Fruit fly (Drosophila melanogaster) whole organism, embryonic: ENCODE results near the gene CSN6.

Experiments used
- Asciz ChIP-seq: fragments of 200-800 bp; sonication (Bioruptor generic); optimal IDR thresholded peaks from 2 replicates; lab custom pipeline; 2017; ENCODE audit warnings: missing biosample characterization, mild to moderate bottlenecking, missing genetic modification characterization, missing genetic modification reagents
- Atf6 ChIP-seq: fragments of 200-800 bp; sonication (Bioruptor generic); IDR thresholded peaks from 2 replicates; pipeline ENCODE4 v1.3.6; 2022; ENCODE audit warnings: missing biosample characterization, missing genetic modification characterization
- B-H2 ChIP-seq: fragments of 200-800 bp; sonication (Bioruptor generic); optimal IDR thresholded peaks from 2 replicates; lab custom pipeline; 2018; ENCODE audit warnings: missing biosample characterization, mild to moderate bottlenecking, missing genetic modification characterization
- CG10147 ChIP-seq: fragments of 200-800 bp; sonication (Bioruptor generic); optimal IDR thresholded peaks from 2 replicates; lab custom pipeline; 2019; ENCODE audit warnings: missing biosample characterization, mild to moderate bottlenecking, missing genetic modification characterization, moderate library complexity
- CG10209 ChIP-seq: fragments of 200-800 bp; sonication (Bioruptor generic); optimal IDR thresholded peaks from 3 replicates; lab custom pipeline; 2017; ENCODE audit warnings: missing biosample characterization, mild to moderate bottlenecking, missing genetic modification characterization, missing genetic modification reagents
- CG10321 ChIP-seq: fragments of 200-800 bp; sonication (Bioruptor generic); IDR thresholded peaks from 2 replicates; pipeline ENCODE4 v1.3.6; 2022; ENCODE audit warnings: missing biosample characterization, missing genetic modification characterization
- CG12391 ChIP-seq: fragments of 200-800 bp; sonication (Bioruptor generic); optimal IDR thresholded peaks from 3 replicates; lab custom pipeline; 2018; ENCODE audit warnings: missing biosample characterization, mild to moderate bottlenecking, missing genetic modification characterization, moderate library complexity
- CG12659 ChIP-seq: fragments of 200-800 bp; sonication (Bioruptor generic); optimal IDR thresholded peaks from 3 replicates; lab custom pipeline; 2017; ENCODE audit warnings: mild to moderate bottlenecking, missing biosample characterization, missing genetic modification reagents, missing genetic modification characterization
- CG13123 ChIP-seq: fragments of 200-800 bp; sonication (Bioruptor generic); optimal IDR thresholded peaks from 2 replicates; lab custom pipeline; 2016; ENCODE audit warnings: missing biosample characterization, missing genetic modification characterization
- CG13296 ChIP-seq: fragments of 200-800 bp; sonication (Bioruptor generic); optimal IDR thresholded peaks from 3 replicates; lab custom pipeline; 2018; ENCODE audit warnings: missing biosample characterization, mild to moderate bottlenecking, missing genetic modification characterization
- CG14710 ChIP-seq: fragments of 200-800 bp; sonication (Bioruptor generic); optimal IDR thresholded peaks from 3 replicates; lab custom pipeline; 2019; ENCODE audit warnings: missing biosample characterization, mild to moderate bottlenecking, missing genetic modification characterization, moderate library complexity
- CG15514 ChIP-seq: fragments of 200-800 bp; sonication (Bioruptor generic); optimal IDR thresholded peaks from 3 replicates; lab custom pipeline; 2017; ENCODE audit warnings: missing biosample characterization, missing genetic modification characterization, mild to moderate bottlenecking, moderate library complexity, missing genetic modification reagents
- CG17829 ChIP-seq: fragments of 200-800 bp; optimal IDR thresholded peaks from 2 replicates; lab custom pipeline; 2019; ENCODE audit warnings: missing biosample characterization, mild to moderate bottlenecking, missing genetic modification characterization, moderate library complexity
- CG6689 ChIP-seq: fragments of 200-800 bp; sonication (Bioruptor generic); IDR thresholded peaks from 2 replicates; pipeline ENCODE4 v1.3.6; 2022; ENCODE audit warnings: missing biosample characterization, missing genetic modification characterization
- CG7271 ChIP-seq: fragments of 200-800 bp; sonication (Bioruptor generic); optimal IDR thresholded peaks from 2 replicates; lab custom pipeline; 2018; ENCODE audit warnings: missing biosample characterization, mild to moderate bottlenecking, missing genetic modification characterization, moderate library complexity
- CG8924 ChIP-seq: fragments of 200-800 bp; optimal IDR thresholded peaks from 3 replicates; lab custom pipeline; 2019; ENCODE audit warnings: missing biosample characterization, mild to moderate bottlenecking, missing genetic modification characterization, moderate library complexity
- CG9437 ChIP-seq: fragments of 200-800 bp; sonication (Bioruptor generic); optimal IDR thresholded peaks from 2 replicates; lab custom pipeline; 2018; ENCODE audit warnings: missing biosample characterization, mild to moderate bottlenecking, missing genetic modification characterization
- CG9609 ChIP-seq: fragments of 200-800 bp; sonication (Bioruptor generic); optimal IDR thresholded peaks from 3 replicates; lab custom pipeline; 2016; ENCODE audit warnings: missing biosample characterization, missing genetic modification characterization
- CTCF ChIP-seq: fragments of 200-800 bp; sonication (Bioruptor generic); optimal IDR thresholded peaks from 2 replicates; lab custom pipeline; 2017; ENCODE audit warnings: missing biosample characterization, mild to moderate bottlenecking, missing genetic modification characterization, moderate library complexity
- Chrac-16 ChIP-seq: fragments of 200-800 bp; sonication (Bioruptor generic); optimal IDR thresholded peaks from 3 replicates; lab custom pipeline; 2016; ENCODE audit warnings: missing biosample characterization, missing genetic modification characterization
- CoRest ChIP-seq: fragments of 200-800 bp; sonication (Bioruptor generic); optimal IDR thresholded peaks from 3 replicates; lab custom pipeline; 2018; ENCODE audit warnings: missing biosample characterization, mild to moderate bottlenecking, missing genetic modification characterization, moderate library complexity
- Eip74EF ChIP-seq, 2 experiments: fragments of 200-800 bp in 1 of 2; fragments of >200 bp in 1 of 2; sonication (Bioruptor generic) in 1 of 2; optimal IDR thresholded peaks; 2 replicates each; lab custom pipeline; 2017 to 2019; ENCODE audit warnings: missing biosample characterization in 2 of 2, missing genetic modification characterization in 2 of 2, mild to moderate bottlenecking in 1 of 2, moderate library complexity in 1 of 2
- Ets65A ChIP-seq: fragments of 200-800 bp; sonication (Bioruptor generic); peaks from one replicate; lab custom pipeline; 2016; ENCODE audit warnings: missing biosample characterization, missing genetic modification characterization
- Ets97D ChIP-seq: fragments of 200-800 bp; sonication (Bioruptor generic); optimal IDR thresholded peaks from 3 replicates; lab custom pipeline; 2016; ENCODE audit warnings: missing biosample characterization, missing genetic modification characterization
- HHEX ChIP-seq: fragments of 200-800 bp; sonication (Bioruptor generic); optimal IDR thresholded peaks from 3 replicates; lab custom pipeline; 2017; ENCODE audit warnings: missing biosample characterization, mild to moderate bottlenecking, missing genetic modification characterization, missing genetic modification reagents
- Hmr ChIP-seq: fragments of 200-800 bp; sonication (Bioruptor generic); optimal IDR thresholded peaks from 3 replicates; lab custom pipeline; 2017; ENCODE audit warnings: mild to moderate bottlenecking, missing biosample characterization, missing genetic modification reagents, missing genetic modification characterization
- Hr3 ChIP-seq: fragments of 200-800 bp; sonication (Bioruptor generic); optimal IDR thresholded peaks from 3 replicates; lab custom pipeline; 2016; ENCODE audit warnings: missing biosample characterization, missing genetic modification characterization
- Max ChIP-seq: fragments of 200-800 bp; sonication (Bioruptor generic); optimal IDR thresholded peaks from 2 replicates; lab custom pipeline; 2016; ENCODE audit warnings: missing biosample characterization, mild to moderate bottlenecking, missing genetic modification characterization
- Mes4 ChIP-seq: fragments of 200-800 bp; sonication (Bioruptor generic); optimal IDR thresholded peaks from 2 replicates; lab custom pipeline; 2016; ENCODE audit warnings: missing biosample characterization, missing genetic modification characterization
- Neu2 ChIP-seq: fragments of 200-800 bp; sonication (Bioruptor generic); optimal IDR thresholded peaks from 3 replicates; lab custom pipeline; 2016; ENCODE audit warnings: missing biosample characterization, missing genetic modification characterization, borderline replicate concordance
- Oaz ChIP-seq: fragments of 200-800 bp; sonication (Bioruptor generic); IDR thresholded peaks from 2 replicates; pipeline ENCODE4 v1.3.6; 2022; ENCODE audit warnings: missing biosample characterization, missing genetic modification characterization
- Opbp ChIP-seq: fragments of 200-800 bp; sonication (Bioruptor generic); IDR thresholded peaks from 3 replicates; pipeline ENCODE4 v1.3.6; 2022; ENCODE audit warnings: missing biosample characterization, missing genetic modification characterization; ENCODE audit not compliant: partially characterized antibody
- Ravus ChIP-seq: fragments of 200-800 bp; sonication (Bioruptor generic); IDR thresholded peaks from 2 replicates; pipeline ENCODE4 v1.3.6; 2022; ENCODE audit warnings: missing biosample characterization, missing genetic modification characterization
- TFAM ChIP-seq: fragments of 200-800 bp; sonication (Bioruptor generic); optimal IDR thresholded peaks from 2 replicates; lab custom pipeline; 2017; ENCODE audit warnings: missing biosample characterization, missing genetic modification characterization, inconsistent platforms
- aop ChIP-seq: fragments of 200-800 bp; sonication (Bioruptor generic); IDR thresholded peaks from 2 replicates; pipeline ENCODE4 v1.3.6; 2022; ENCODE audit warnings: missing biosample characterization, missing genetic modification characterization
- ash1 ChIP-seq: fragments of 200-800 bp; sonication (Bioruptor generic); optimal IDR thresholded peaks from 2 replicates; lab custom pipeline; 2018; ENCODE audit warnings: missing biosample characterization, mild to moderate bottlenecking, missing genetic modification characterization
- az2 ChIP-seq: fragments of 200-800 bp; sonication (Bioruptor generic); optimal IDR thresholded peaks from 3 replicates; lab custom pipeline; 2016; ENCODE audit warnings: missing biosample characterization, missing genetic modification characterization
- chif ChIP-seq, 2 experiments: fragments of 200-800 bp; sonication (Bioruptor generic); optimal IDR thresholded peaks; 3 replicates each; lab custom pipeline; 2016; ENCODE audit warnings: missing biosample characterization in 2 of 2, missing genetic modification characterization in 2 of 2
- chinmo ChIP-seq: fragments of 200-800 bp; sonication (Bioruptor generic); IDR thresholded peaks from 4 replicates; pipeline ENCODE4 v1.3.6; 2022; ENCODE audit warnings: missing biosample characterization, missing genetic modification characterization; ENCODE audit not compliant: partially characterized antibody
- ci ChIP-seq: fragments of 200-800 bp; sonication (Bioruptor generic); IDR thresholded peaks from 3 replicates; pipeline ENCODE4 v1.3.6; 2022; ENCODE audit warnings: missing biosample characterization, missing genetic modification characterization
- crol ChIP-seq: fragments of 200-800 bp; sonication (Bioruptor generic); IDR thresholded peaks from 2 replicates; pipeline ENCODE4 v1.3.6; 2022; ENCODE audit warnings: missing biosample characterization, missing genetic modification characterization
- dan ChIP-seq: fragments of 200-800 bp; sonication (Bioruptor generic); IDR thresholded peaks from 2 replicates; pipeline ENCODE4 v1.3.6; 2022; ENCODE audit warnings: missing biosample characterization, missing genetic modification characterization
- danr ChIP-seq: fragments of 200-800 bp; sonication (Bioruptor generic); IDR thresholded peaks from 2 replicates; pipeline ENCODE4 v1.3.6; 2022; ENCODE audit warnings: missing biosample characterization, missing genetic modification characterization
- gcm ChIP-seq: fragments of 200-800 bp; sonication (Bioruptor generic); optimal IDR thresholded peaks from 2 replicates; lab custom pipeline; 2019; ENCODE audit warnings: missing biosample characterization, mild to moderate bottlenecking, missing genetic modification characterization, moderate library complexity
- gcm2 ChIP-seq: fragments of 200-800 bp; sonication (Bioruptor generic); optimal IDR thresholded peaks from 2 replicates; lab custom pipeline; 2016; ENCODE audit warnings: missing biosample characterization, missing genetic modification characterization
- klu ChIP-seq: fragments of 200-800 bp; sonication (Bioruptor generic); IDR thresholded peaks from 2 replicates; pipeline ENCODE4 v1.3.6; 2022; ENCODE audit warnings: missing biosample characterization, missing genetic modification characterization
- nau ChIP-seq: fragments of 200-800 bp; sonication (Bioruptor generic); optimal IDR thresholded peaks from 3 replicates; lab custom pipeline; 2017; ENCODE audit warnings: missing biosample characterization, mild to moderate bottlenecking, missing genetic modification characterization, missing genetic modification reagents
- seq ChIP-seq: fragments of 200-800 bp; sonication (Bioruptor generic); IDR thresholded peaks from 2 replicates; pipeline ENCODE4 v1.3.6; 2022; ENCODE audit warnings: missing biosample characterization, missing genetic modification characterization
- sim ChIP-seq: fragments of 200-800 bp; sonication (Bioruptor generic); IDR thresholded peaks from 2 replicates; pipeline ENCODE4 v1.3.6; 2022; ENCODE audit warnings: missing biosample characterization, missing genetic modification characterization
- slp2 ChIP-seq: fragments of 200-800 bp; sonication (Bioruptor generic); optimal IDR thresholded peaks from 2 replicates; lab custom pipeline; 2016; ENCODE audit warnings: missing biosample characterization, missing genetic modification characterization

The CSN6 gene

DNA sequence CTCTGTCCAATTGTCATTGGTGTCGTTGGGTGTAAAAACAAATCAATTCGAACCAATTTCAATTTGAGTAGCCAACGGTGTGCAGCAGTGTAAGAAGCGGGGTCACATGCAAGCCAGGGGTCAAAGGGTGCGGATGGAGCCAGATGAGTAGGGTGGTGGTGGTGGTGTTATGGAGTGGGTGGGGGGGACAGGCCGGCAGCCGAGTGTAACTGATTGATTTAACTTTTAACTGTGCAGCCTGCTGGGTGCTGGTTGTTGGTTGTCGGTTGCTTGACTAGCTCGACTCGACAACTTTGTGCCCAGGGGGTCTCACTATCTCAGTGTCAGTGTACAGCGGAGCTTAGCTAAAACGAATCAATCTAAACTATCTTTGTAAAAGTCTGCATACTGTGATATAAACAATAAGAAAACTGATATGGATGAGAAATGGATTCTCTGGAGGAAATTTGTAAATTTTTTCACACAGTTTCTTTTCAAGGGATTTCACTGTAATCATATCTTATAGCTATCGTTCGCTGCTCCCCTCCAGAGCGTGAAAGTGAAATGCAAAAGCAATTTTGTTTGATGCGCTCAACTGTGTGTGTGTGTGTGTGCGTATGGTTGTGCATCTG lies 16.9 kb downstream of the CSN6 start (continued):
- TF ChIP-seq Max, result no peak
- peak; percentile 27; the same call in 1 of the 2 replicates for TF ChIP-seq crol (GFP tag; lab: Robert Waterston, UW)
- peak; percentile 77 for TF ChIP-seq CG6689 (GFP tag; lab: Robert Waterston, UW)
- TF ChIP-seq az2 (GFP tag; lab: Kevin White, UChicago), result peak; percentile 82
- peak; percentile 69 for TF ChIP-seq CG8924 (tag; lab: Kevin White, UChicago)
- TF ChIP-seq ash1, result no peak
- no peak for TF ChIP-seq Opbp (GFP tag; lab: Robert Waterston, UW)
- TF ChIP-seq nau (GFP tag; lab: Kevin White, UChicago), result no peak
- TF ChIP-seq CG10209 (GFP tag; lab: Kevin White, UChicago), result peak; percentile 55
- peak; percentile 66 for TF ChIP-seq Chrac-16 (GFP tag; lab: Kevin White, UChicago)
- TF ChIP-seq aop (GFP tag; lab: Robert Waterston, UW), result 0 out of 2 replicates have a peak, but pooled peaks have one; percentile 5
- TF ChIP-seq Ravus (GFP tag; lab: Robert Waterston, UW), result 0 out of 2 replicates have a peak, but pooled peaks have one; percentile 14
- no peak for TF ChIP-seq B-H2 (GFP tag; lab: Kevin White, UChicago)
- no peak for TF ChIP-seq gcm (GFP tag; lab: Kevin White, UChicago)
- TF ChIP-seq chif (GFP tag; optimal IDR thresholded peaks at IDR 0.05; lab: Kevin White, UChicago), result peak; percentile 56 to 76
- TF ChIP-seq CG13123 (GFP tag; lab: Kevin White, UChicago), result no peak
- peak; percentile 85 for TF ChIP-seq Ets65A (GFP tag; lab: Kevin White, UChicago)
- no peak for TF ChIP-seq CG13296 (GFP tag; lab: Kevin White, UChicago)
- TF ChIP-seq Atf6 (GFP tag; lab: Robert Waterston, UW), result peak; percentile 45; the same call in 1 of the 2 replicates
- peak; percentile 23 for TF ChIP-seq Hmr (GFP tag; lab: Kevin White, UChicago)
- TF ChIP-seq HHEX (GFP tag; lab: Kevin White, UChicago), result peak; percentile 57
- no peak for TF ChIP-seq Asciz (GFP tag; lab: Kevin White, UChicago)
- TF ChIP-seq CG10321 (GFP tag; lab: Robert Waterston, UW), result no peak
- peak; percentile 63 for TF ChIP-seq slp2
- no peak for TF ChIP-seq CTCF (GFP tag; lab: Kevin White, UChicago)
- TF ChIP-seq CG12391, result peak; percentile 76
- TF ChIP-seq seq (GFP tag; lab: Robert Waterston, UW), result peak; percentile 57
- TF ChIP-seq CG12659 (GFP tag; lab: Kevin White, UChicago), result peak; percentile 47
- no peak; the same call in 1 of the 2 replicates for TF ChIP-seq Oaz (GFP tag; lab: Robert Waterston, UW)
- TF ChIP-seq Mes4 (GFP tag; lab: Kevin White, UChicago), result peak; percentile 54
- no peak for TF ChIP-seq gcm2 (GFP tag; lab: Kevin White, UChicago)
- no peak for TF ChIP-seq Eip74EF (GFP tag; optimal IDR thresholded peaks at IDR 0.05; lab: Kevin White, UChicago)
- TF ChIP-seq CG10147, result no peak
- TF ChIP-seq Neu2 (GFP tag; lab: Kevin White, UChicago), result no peak
- no peak for TF ChIP-seq TFAM
- TF ChIP-seq chinmo (GFP tag; lab: Robert Waterston, UW), result no peak
- no peak for TF ChIP-seq dan (GFP tag; lab: Robert Waterston, UW)
- TF ChIP-seq klu (GFP tag; lab: Robert Waterston, UW), result peak; percentile 47; the same call in 1 of the 2 replicates
- TF ChIP-seq Ets97D (GFP tag; lab: Kevin White, UChicago), result peak; percentile 13
- TF ChIP-seq ci (GFP tag; lab: Robert Waterston, UW), result peak; percentile 94
- peak; percentile 70 for TF ChIP-seq CG17829 (tag; lab: Kevin White, UChicago)
- TF ChIP-seq Hr3 (GFP tag; lab: Kevin White, UChicago), result peak; percentile 52
- TF ChIP-seq sim (GFP tag; lab: Robert Waterston, UW), result peak; percentile 54; the same call in 1 of the 2 replicates
- TF ChIP-seq CG14710 (tag; lab: Kevin White, UChicago), result peak; percentile 50
- no peak for TF ChIP-seq CG7271
- TF ChIP-seq CoRest, result no peak
- TF ChIP-seq CG9609 (GFP tag; lab: Kevin White, UChicago), result peak; percentile 23
- no peak for TF ChIP-seq CG9437 (GFP tag; lab: Kevin White, UChicago)
- TF ChIP-seq CG15514 (GFP tag; lab: Kevin White, UChicago), result no peak
- TF ChIP-seq danr (GFP tag; lab: Robert Waterston, UW), result peak; percentile 59
